Fruit fly (Drosophila melanogaster): ENCODE results near the gene bru1.

The bru1 gene

DNA sequence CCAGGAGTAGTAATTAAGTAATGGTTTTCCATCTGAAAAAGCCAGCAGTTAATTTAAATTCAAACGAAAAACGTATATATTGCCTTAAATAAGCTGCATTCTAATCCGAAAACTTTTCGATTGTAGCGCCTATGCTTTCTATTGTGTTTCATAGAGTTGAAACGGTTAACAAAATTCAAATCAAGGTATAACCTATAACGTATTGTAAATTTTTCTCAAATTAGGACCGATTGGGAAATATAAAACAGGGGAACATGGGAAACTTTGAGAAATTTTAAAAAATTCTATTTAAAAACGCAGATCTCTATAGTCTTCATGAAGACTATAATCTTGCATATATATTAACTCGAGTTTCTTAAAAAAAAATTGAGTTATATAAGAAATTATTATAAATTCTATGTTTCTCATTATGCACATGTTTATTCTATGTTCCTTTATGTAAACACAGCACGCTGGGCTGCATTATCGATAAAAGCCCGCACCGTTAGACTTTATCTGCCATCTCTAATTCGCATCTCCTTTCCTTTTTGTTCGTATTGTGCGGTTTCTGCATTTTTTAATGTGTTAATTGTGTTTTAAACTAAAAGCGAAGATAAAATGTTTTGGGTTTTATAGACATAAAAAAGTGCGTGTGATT is at the start of gene bru1:
TSS of gene bru1 (plus strand) at position 512 of the 637 bp plus-strand sequence.
- TF ChIP-seq Myc (optimal IDR thresholded peaks at IDR 0.05): no peak
- TF ChIP-seq h (optimal IDR thresholded peaks at IDR 0.05): no peak
- TF ChIP-seq ttk (optimal IDR thresholded peaks at IDR 0.05): no peak
- no peak for TF ChIP-seq insv (optimal IDR thresholded peaks at IDR 0.05)
- no peak for TF ChIP-seq Sin3A (optimal IDR thresholded peaks at IDR 0.05)
- no peak for TF ChIP-seq psq (optimal IDR thresholded peaks at IDR 0.05)

DNA sequence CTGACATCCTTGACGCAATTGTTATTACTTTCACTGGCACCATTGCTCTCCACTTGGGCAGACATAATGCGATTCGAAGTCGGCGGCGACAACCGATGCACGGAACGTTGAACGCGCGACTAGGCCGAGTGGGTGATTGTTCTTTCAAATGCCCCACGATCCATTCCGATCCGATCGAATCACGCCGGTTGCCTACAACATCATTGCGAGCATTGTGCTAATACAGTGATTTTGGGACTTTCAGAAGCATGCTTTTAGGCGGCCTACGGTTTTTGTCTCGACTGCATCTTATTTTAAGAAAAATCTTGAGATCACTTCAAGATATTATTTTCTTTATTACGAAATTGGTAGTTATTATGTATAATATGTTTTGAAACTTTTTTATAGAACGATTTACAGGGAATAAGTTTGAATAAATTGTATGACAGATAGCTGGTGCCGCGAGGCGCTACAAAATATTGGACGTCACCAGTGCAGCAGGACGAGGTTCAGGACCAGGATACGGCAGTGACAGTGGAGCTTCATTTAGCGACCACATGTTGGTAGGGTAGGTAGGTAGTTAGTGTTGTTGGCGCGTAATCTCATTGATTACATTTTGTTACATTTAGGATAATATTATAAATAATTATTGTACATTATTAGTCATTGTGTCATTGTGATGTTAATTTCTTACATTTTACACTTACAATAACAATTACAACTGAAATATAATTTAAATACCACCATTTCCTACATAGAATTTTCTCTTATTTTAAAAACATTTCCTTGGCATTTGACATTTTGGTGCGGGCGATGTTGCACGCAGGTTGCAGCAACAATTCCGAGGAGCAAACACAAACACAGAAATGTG is 41.3 kb upstream of the bru1 start, which contains the start of gene rho-6:
TSS of gene rho-6 (minus strand) at position 137 of the 850 bp plus-strand sequence.
- TF ChIP-seq ttk (optimal IDR thresholded peaks at IDR 0.05) (no peak), Myc (optimal IDR thresholded peaks at IDR 0.05) (no peak), psq (optimal IDR thresholded peaks at IDR 0.05) (no peak), insv (optimal IDR thresholded peaks at IDR 0.05) (no peak), Sin3A (optimal IDR thresholded peaks at IDR 0.05) (no peak), h (optimal IDR thresholded peaks at IDR 0.05) (no peak)

DNA sequence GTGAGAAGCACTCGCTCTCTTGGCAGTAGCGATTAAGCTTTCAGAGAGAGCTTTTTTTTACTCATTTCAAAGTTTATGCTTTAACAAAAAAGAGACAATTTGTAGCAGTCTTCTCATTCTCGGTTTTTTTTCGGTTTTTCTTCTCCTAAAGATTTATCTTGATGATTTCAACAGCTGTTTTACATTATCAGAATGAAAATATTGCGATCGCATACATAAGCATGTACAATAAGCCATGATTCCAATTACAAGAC is 40.8 kb upstream of the bru1 start:
- TF ChIP-seq Myc (optimal IDR thresholded peaks at IDR 0.05): no peak
- no peak for TF ChIP-seq h (optimal IDR thresholded peaks at IDR 0.05)
- no peak for TF ChIP-seq ttk (optimal IDR thresholded peaks at IDR 0.05)
- no peak for TF ChIP-seq insv (optimal IDR thresholded peaks at IDR 0.05)
- no peak for TF ChIP-seq psq (optimal IDR thresholded peaks at IDR 0.05)
- TF ChIP-seq Sin3A (optimal IDR thresholded peaks at IDR 0.05): no peak

DNA sequence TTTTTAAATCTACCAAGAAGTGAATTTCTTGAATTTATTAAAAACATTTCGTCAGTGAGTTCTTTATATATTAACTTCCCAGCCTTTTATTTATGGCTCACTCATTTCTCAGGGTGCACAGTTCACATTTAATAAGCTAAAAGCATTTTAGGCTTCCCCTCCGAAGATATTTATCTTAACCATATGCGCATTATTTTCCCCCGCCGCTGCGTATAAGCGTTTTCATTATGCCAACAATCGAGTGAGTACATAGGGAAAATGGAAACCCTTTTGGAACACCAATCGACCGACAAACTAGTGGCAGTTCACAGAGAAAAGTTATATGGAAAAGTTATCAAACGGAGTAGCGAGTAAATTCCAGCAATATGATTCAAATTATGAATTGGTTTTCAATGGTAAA is 37.1 kb upstream of the bru1 start, which contains the start of gene Gr33a:
TSS of gene Gr33a (plus strand) at position 301 of the 400 bp plus-strand sequence.
- no peak for TF ChIP-seq insv (optimal IDR thresholded peaks at IDR 0.05)
- no peak for TF ChIP-seq Myc (optimal IDR thresholded peaks at IDR 0.05)
- TF ChIP-seq Sin3A (optimal IDR thresholded peaks at IDR 0.05): no peak
- no peak for TF ChIP-seq psq (optimal IDR thresholded peaks at IDR 0.05)
- no peak for TF ChIP-seq h (optimal IDR thresholded peaks at IDR 0.05)
- no peak for TF ChIP-seq ttk (optimal IDR thresholded peaks at IDR 0.05)

DNA sequence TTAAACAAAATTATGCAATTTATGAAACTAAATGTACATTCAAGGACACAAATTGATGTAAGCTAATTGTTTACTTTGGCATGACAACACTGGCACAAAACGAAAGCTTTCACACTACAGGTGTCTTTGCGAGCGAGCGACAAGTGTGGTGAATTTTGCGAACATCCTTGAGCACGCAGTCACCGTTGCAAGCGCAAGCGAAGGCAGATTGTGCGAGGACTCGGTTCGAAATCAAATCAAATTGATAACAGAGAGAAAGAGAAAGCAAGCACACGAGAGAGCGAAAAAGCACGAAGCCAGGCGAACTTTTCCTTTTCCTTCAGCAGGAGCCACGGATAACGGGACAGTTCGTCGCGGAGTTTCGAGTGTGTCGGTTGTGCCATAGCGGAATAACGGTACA is 32.4 kb upstream of the bru1 start, which contains the start of gene CG31760:
TSS of gene CG31760 (plus strand) at position 342 of the 400 bp plus-strand sequence.
- TF ChIP-seq ttk (optimal IDR thresholded peaks at IDR 0.05) (no peak), Myc (optimal IDR thresholded peaks at IDR 0.05) (no peak), insv (optimal IDR thresholded peaks at IDR 0.05) (no peak), h (optimal IDR thresholded peaks at IDR 0.05) (no peak), psq (optimal IDR thresholded peaks at IDR 0.05) (no peak), Sin3A (optimal IDR thresholded peaks at IDR 0.05) (no peak)

DNA sequence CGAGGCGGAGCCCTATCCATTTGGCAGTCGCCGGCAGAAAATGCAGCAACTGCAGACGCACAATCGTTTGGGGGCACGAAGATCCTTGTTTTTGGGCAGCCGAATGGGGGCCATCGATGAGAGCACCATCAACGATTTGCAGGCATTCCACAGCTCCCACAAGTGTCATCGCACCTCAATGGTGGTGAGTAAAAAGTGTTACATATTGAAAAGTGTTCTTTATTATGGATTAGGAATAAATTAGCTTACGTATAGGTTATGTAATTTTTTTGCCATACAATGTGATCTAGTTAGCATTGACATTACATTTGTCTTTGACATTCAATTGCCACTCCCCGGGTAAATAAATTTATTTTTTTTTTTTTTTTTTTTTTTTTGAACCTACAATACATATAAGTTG is 13.3 kb upstream of the bru1 start, which contains the start of gene CG31861:
TSS of gene CG31861 (plus strand) at position 301 of the 400 bp plus-strand sequence.
- no peak for TF ChIP-seq ttk (optimal IDR thresholded peaks at IDR 0.05)
- no peak for TF ChIP-seq psq (optimal IDR thresholded peaks at IDR 0.05)
- no peak for TF ChIP-seq Sin3A (optimal IDR thresholded peaks at IDR 0.05)
- no peak for TF ChIP-seq insv (optimal IDR thresholded peaks at IDR 0.05)
- no peak for TF ChIP-seq Myc (optimal IDR thresholded peaks at IDR 0.05)

DNA sequence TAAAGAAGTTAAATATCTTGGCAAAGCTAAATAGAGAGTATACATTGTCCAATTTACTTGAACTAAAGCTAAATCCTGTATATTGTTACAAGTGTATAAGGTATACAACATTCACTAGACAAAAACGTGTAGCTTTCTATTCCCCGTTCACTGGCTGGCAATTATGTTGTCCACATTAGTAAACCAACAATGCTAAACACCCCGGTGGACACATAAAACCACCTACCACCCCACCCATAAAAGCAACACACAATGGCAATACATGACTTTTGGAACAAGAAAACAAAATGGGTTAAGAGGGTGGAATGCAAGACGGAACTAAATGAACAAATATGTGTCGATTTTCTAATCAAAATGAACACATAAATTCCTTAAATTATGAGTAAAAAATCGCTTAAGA is 10.9 kb upstream of the bru1 start, which contains the start of gene ZnT33D:
TSS of gene ZnT33D (plus strand) at position 301 of the 400 bp plus-strand sequence.
- TF ChIP-seq h (optimal IDR thresholded peaks at IDR 0.05) (no peak), ttk (optimal IDR thresholded peaks at IDR 0.05) (no peak), Sin3A (optimal IDR thresholded peaks at IDR 0.05) (no peak)

DNA sequence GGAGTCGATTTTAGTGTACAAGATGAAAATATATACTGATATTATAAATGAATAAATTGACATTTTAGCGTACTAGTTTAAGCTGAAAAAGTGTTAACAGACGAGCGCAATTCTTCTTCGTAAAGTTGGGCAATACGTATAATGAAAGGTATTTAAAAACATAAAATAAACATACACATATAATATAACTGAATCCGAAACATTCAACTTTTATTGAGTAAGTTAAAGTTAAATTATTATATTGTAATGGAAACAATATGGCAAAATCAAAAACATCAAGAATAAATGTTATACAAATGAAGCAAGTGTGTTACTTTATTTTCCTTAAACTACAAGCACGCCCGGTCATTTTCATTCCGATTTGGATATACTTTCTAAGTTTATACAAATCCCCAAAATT is 4.6 kb upstream of the bru1 start, which contains the start of gene CG17217:
TSS of gene CG17217 (plus strand) at position 301 of the 400 bp plus-strand sequence.
- no peak for TF ChIP-seq insv (optimal IDR thresholded peaks at IDR 0.05)
- no peak for TF ChIP-seq psq (optimal IDR thresholded peaks at IDR 0.05)
- TF ChIP-seq ttk (optimal IDR thresholded peaks at IDR 0.05): no peak
- no peak for TF ChIP-seq h (optimal IDR thresholded peaks at IDR 0.05)
- TF ChIP-seq Sin3A (optimal IDR thresholded peaks at IDR 0.05): no peak
- no peak for TF ChIP-seq Myc (optimal IDR thresholded peaks at IDR 0.05)

DNA sequence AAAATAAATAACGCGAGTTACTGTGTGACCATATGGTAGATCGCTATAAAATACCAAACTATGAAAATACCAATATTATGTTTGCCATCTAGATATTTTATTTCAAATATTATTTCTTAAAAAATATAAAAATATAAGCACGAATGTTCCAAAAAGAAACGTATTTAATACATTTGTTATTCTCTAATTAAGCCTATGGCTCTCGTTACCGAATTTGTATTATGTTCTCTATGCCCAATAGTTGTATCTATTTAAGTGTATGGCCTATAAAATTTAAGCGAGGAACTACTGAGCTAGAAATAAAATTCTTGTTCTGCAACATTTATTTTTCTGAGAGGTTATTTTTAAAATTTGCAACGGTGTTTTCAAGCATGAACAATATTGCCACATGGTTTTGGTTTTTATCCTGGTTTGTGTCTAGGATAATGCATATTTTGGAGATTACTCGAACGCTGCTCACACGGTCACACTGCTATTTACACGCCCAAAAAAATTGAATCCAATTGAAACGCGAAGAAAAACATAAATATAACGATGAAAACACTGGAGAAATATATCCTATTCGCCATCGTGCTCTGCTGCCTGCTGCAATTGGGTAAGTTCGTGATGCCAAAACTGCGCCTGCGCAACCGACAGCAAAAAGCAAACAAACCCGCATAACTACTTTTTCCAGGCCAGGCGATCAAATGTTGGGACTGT is 2.1 kb upstream of the bru1 start, which contains the start of the genes CG6583 and crok:
TSS of gene CG6583 (minus strand) at position 51 of the 699 bp plus-strand sequence.
TSS of gene crok (plus strand) at position 446 of the 699 bp plus-strand sequence.
- TF ChIP-seq psq (optimal IDR thresholded peaks at IDR 0.05) (no peak), Myc (optimal IDR thresholded peaks at IDR 0.05) (no peak), ttk (optimal IDR thresholded peaks at IDR 0.05) (no peak), h (optimal IDR thresholded peaks at IDR 0.05) (no peak), Sin3A (optimal IDR thresholded peaks at IDR 0.05) (no peak), insv (optimal IDR thresholded peaks at IDR 0.05) (no peak)

DNA sequence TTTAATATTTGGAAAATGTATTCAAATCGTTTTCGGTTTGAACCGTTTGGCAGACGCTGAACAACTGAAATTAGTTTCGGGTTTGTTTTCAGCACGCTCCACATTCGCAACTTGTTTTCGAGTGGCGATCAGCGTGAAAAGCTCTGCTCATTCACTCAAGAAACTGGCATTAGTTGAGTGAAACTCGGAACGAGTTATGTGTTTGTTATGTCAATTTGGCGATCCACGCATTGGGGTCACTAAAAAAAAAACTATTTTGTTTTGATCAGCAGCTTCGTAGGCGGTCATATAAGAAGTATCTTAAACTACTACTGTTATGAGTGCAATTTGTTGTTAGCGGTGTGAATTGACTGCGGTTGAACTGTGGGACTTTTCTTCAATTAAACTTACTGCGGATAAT is 2.8 kb downstream of the bru1 start, which contains the start of gene atilla:
TSS of gene atilla (minus strand) at position 266 of the 400 bp plus-strand sequence.
- no peak for TF ChIP-seq Myc (optimal IDR thresholded peaks at IDR 0.05)
- TF ChIP-seq ttk (optimal IDR thresholded peaks at IDR 0.05): no peak
- no peak for TF ChIP-seq insv (optimal IDR thresholded peaks at IDR 0.05)
- TF ChIP-seq psq (optimal IDR thresholded peaks at IDR 0.05): no peak

DNA sequence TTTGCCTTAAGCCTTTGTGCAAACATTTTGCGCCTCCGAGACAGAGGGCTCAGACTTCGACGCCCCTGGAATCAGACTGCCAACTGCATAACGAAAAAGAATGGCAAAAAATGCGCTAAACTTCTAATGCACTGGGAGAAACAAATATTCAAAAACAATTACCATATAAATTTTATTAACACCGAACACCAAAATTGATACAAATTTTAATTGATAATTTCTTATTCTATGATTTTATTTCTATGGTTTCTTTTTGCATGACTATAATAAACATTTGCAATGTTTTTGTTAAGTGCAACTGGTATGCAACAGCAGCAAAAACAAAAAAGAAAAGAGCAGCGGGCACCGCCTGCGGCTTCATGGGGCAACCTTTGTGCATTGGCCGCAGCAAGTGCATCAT is 18.2 kb downstream of the bru1 start:
- TF ChIP-seq Myc (optimal IDR thresholded peaks at IDR 0.05): no peak
- TF ChIP-seq ttk (optimal IDR thresholded peaks at IDR 0.05): no peak
- TF ChIP-seq h (optimal IDR thresholded peaks at IDR 0.05): no peak
- TF ChIP-seq insv (optimal IDR thresholded peaks at IDR 0.05): no peak
- TF ChIP-seq Sin3A (optimal IDR thresholded peaks at IDR 0.05): no peak
- no peak for TF ChIP-seq psq (optimal IDR thresholded peaks at IDR 0.05)

All from Kc167 (cell line).